Worm (Caenorhabditis elegans) whole organism, mixed stage, embryonic: ENCODE measurements around the gene C17B7.5.

Source experiments
- cnd-1 ChIP-seq: fragments of 200-800 bp; sonication (Bioruptor generic); optimal IDR thresholded peaks from 2 replicates; lab custom pipeline; 2018; ENCODE audit warnings: mild to moderate bottlenecking, missing genetic modification characterization, missing compliant biosample characterization
- elt-1 ChIP-seq: sonication (generic microtip); optimal IDR thresholded peaks from 2 replicates; lab custom pipeline; 2017; ENCODE audit warnings: missing genetic modification characterization, mild to moderate bottlenecking, missing compliant biosample characterization, antibody characterized with exemption, moderate library complexity, borderline replicate concordance; ENCODE audit not compliant: insufficient read depth
- sem-2 ChIP-seq: fragments of 200-800 bp; sonication (Bioruptor generic); optimal IDR thresholded peaks from 2 replicates; lab custom pipeline; 2018; ENCODE audit warnings: mild to moderate bottlenecking, missing genetic modification characterization, missing compliant biosample characterization
- sptf-1 ChIP-seq: sonication (generic microtip); optimal IDR thresholded peaks from 2 replicates; lab custom pipeline; 2017; ENCODE audit warnings: mild to moderate bottlenecking, missing genetic modification characterization, moderate library complexity, missing compliant biosample characterization
- ztf-11 ChIP-seq: fragments of 150-350 bp; optimal IDR thresholded peaks from 2 replicates; lab custom pipeline; 2014; ENCODE audit warnings: missing biosample characterization, missing genetic modification characterization

DNA sequence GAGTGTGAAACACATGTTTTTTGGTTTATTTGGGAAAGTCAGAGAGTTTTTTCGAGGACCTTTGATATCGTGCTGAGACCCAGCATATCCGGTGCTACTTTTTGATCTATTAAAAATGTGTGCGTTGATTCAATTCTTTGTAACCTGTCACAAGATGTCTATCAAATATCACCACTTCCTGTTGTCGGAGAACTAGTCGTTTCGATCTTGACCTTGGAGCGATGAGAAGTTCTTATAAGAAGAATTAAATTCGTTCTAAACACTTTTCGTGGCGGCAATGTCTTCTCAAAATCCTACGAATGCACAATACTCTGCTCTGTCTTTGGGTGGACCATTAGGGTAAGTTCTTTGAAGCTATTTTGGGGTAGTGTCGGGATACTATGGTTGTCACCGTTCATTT is 17.3 kb upstream of the C17B7.5 start, which contains the start of gene F35F10.1:
- TF ChIP-seq elt-1 (tag; lab: Kevin White, UChicago) (no peak), sptf-1 (tag; lab: Kevin White, UChicago) (no peak), sem-2 (no peak), ztf-11 (no peak), cnd-1 (tag; lab: Kevin White, UChicago) (no peak)
